Fruit fly (Drosophila melanogaster) whole organism, embryonic: ENCODE measurements around the gene CG42795.

Experiments
- Bgb ChIP-seq: fragments of 200-800 bp; sonication (Bioruptor generic); IDR thresholded peaks from 2 replicates; pipeline ENCODE4 v1.3.6; 2022; ENCODE audit warnings: missing biosample characterization, missing genetic modification characterization; ENCODE audit not compliant: partially characterized antibody
- CG10565 ChIP-seq: fragments of 200-800 bp; sonication (Bioruptor generic); optimal IDR thresholded peaks from 3 replicates; lab custom pipeline; 2016; ENCODE audit warnings: missing biosample characterization, mild to moderate bottlenecking, missing genetic modification characterization
- CG11456 ChIP-seq: fragments of 200-800 bp; sonication (Bioruptor generic); IDR thresholded peaks from 3 replicates; pipeline ENCODE4 v1.3.6; 2022; ENCODE audit warnings: missing biosample characterization, missing genetic modification characterization
- CG11560 ChIP-seq: fragments of 200-800 bp; sonication (Bioruptor generic); IDR thresholded peaks from 3 replicates; pipeline ENCODE4 v1.3.6; 2022; ENCODE audit warnings: missing biosample characterization, missing genetic modification characterization
- CG12659 ChIP-seq: fragments of 200-800 bp; sonication (Bioruptor generic); optimal IDR thresholded peaks from 3 replicates; lab custom pipeline; 2017; ENCODE audit warnings: mild to moderate bottlenecking, missing biosample characterization, missing genetic modification reagents, missing genetic modification characterization
- CG12744 ChIP-seq: fragments of 200-800 bp; sonication (Bioruptor generic); optimal IDR thresholded peaks from 2 replicates; lab custom pipeline; 2016; ENCODE audit warnings: missing biosample characterization, missing genetic modification characterization
- CG12769 ChIP-seq: fragments of 200-800 bp; sonication (Bioruptor generic); optimal IDR thresholded peaks from 2 replicates; lab custom pipeline; 2019; ENCODE audit warnings: missing biosample characterization, mild to moderate bottlenecking, missing genetic modification characterization, moderate library complexity
- CG14014 ChIP-seq: fragments of 200-800 bp; sonication (Bioruptor generic); IDR thresholded peaks from 2 replicates; pipeline ENCODE4 v1.3.6; 2022; ENCODE audit warnings: missing biosample characterization, missing genetic modification characterization
- CG15011 ChIP-seq: fragments of 200-800 bp; sonication (Bioruptor generic); optimal IDR thresholded peaks from 3 replicates; lab custom pipeline; 2018; ENCODE audit warnings: missing biosample characterization, mild to moderate bottlenecking, missing genetic modification characterization
- CG17328 ChIP-seq: fragments of 200-800 bp; sonication (Bioruptor generic); IDR thresholded peaks from 2 replicates; pipeline ENCODE4 v1.3.6; 2022; ENCODE audit warnings: missing biosample characterization, missing genetic modification characterization
- CG17359 ChIP-seq: fragments of 200-800 bp; sonication (Bioruptor generic); optimal IDR thresholded peaks from 3 replicates; lab custom pipeline; 2018; ENCODE audit warnings: missing biosample characterization, mild to moderate bottlenecking, missing genetic modification characterization, moderate library complexity
- CG31365 ChIP-seq: fragments of 200-800 bp; sonication (Bioruptor generic); optimal IDR thresholded peaks from 2 replicates; lab custom pipeline; 2018; ENCODE audit warnings: missing biosample characterization, mild to moderate bottlenecking, missing genetic modification characterization
- CG33557 ChIP-seq: fragments of 200-800 bp; sonication (Bioruptor generic); optimal IDR thresholded peaks from 2 replicates; lab custom pipeline; 2019; ENCODE audit warnings: missing biosample characterization, mild to moderate bottlenecking, missing genetic modification characterization, moderate library complexity
- CG3726 ChIP-seq: fragments of 200-800 bp; sonication (Bioruptor generic); IDR thresholded peaks from 3 replicates; pipeline ENCODE4, ENCODE4 v1.3.6; 2022; ENCODE audit warnings: missing biosample characterization, missing genetic modification characterization
- CG43689 ChIP-seq: fragments of 200-800 bp; sonication (Bioruptor generic); IDR thresholded peaks from 2 replicates; pipeline ENCODE4 v1.3.6; 2022; ENCODE audit warnings: missing biosample characterization, missing genetic modification characterization
- CG4820 ChIP-seq: fragments of 200-800 bp; sonication (Bioruptor generic); optimal IDR thresholded peaks from 3 replicates; lab custom pipeline; 2016; ENCODE audit warnings: missing biosample characterization, missing genetic modification characterization
- CG6791 ChIP-seq: fragments of 200-800 bp; sonication (Bioruptor generic); IDR thresholded peaks from 3 replicates; pipeline ENCODE4 v1.3.6; 2022; ENCODE audit warnings: missing biosample characterization, missing genetic modification characterization; ENCODE audit not compliant: partially characterized antibody
- CG8478 ChIP-seq: fragments of >200 bp; optimal IDR thresholded peaks from 2 replicates; lab custom pipeline; 2018
- CG9215 ChIP-seq: fragments of 200-800 bp; sonication (Bioruptor generic); IDR thresholded peaks from 2 replicates; pipeline ENCODE4 v1.3.6; 2022; ENCODE audit warnings: missing biosample characterization, missing genetic modification characterization
- CG9797 ChIP-seq: fragments of 200-800 bp; sonication (Bioruptor generic); optimal IDR thresholded peaks from 3 replicates; lab custom pipeline; 2018; ENCODE audit warnings: missing biosample characterization, mild to moderate bottlenecking, missing genetic modification characterization
- CG9932 ChIP-seq: fragments of 200-800 bp; sonication (Bioruptor generic); IDR thresholded peaks from 2 replicates; pipeline ENCODE4 v1.3.6; 2022; ENCODE audit warnings: missing biosample characterization, missing genetic modification characterization
- Dfd ChIP-seq, 2 experiments: fragments of >200 bp; optimal IDR thresholded peaks; 2 replicates each; lab custom pipeline; 2017; ENCODE audit warnings: missing biosample characterization in 2 of 2, missing genetic modification characterization in 2 of 2
- Dref ChIP-seq: fragments of 200-800 bp; sonication (Bioruptor generic); IDR thresholded peaks from 2 replicates; pipeline ENCODE4 v1.3.6; 2022; ENCODE audit warnings: missing biosample characterization, missing genetic modification characterization
- Drgx ChIP-seq: fragments of 200-800 bp; sonication (Bioruptor generic); IDR thresholded peaks from 2 replicates; pipeline ENCODE4 v1.3.6; 2022; ENCODE audit warnings: missing biosample characterization, missing genetic modification characterization
- E2f2 ChIP-seq: fragments of 200-800 bp; sonication (Bioruptor generic); IDR thresholded peaks from 2 replicates; pipeline ENCODE4 v1.3.6; 2022; ENCODE audit warnings: missing biosample characterization, missing genetic modification characterization
- ERR ChIP-seq: fragments of 200-800 bp; sonication (Bioruptor generic); optimal IDR thresholded peaks from 2 replicates; lab custom pipeline; 2016; ENCODE audit warnings: missing biosample characterization, missing genetic modification characterization
- Hey ChIP-seq: fragments of 200-800 bp; sonication (Bioruptor generic); optimal IDR thresholded peaks from 3 replicates; lab custom pipeline; 2018; ENCODE audit warnings: missing biosample characterization, mild to moderate bottlenecking, missing genetic modification characterization
- Hr51 ChIP-seq, 2 experiments: fragments of 200-800 bp; sonication (Bioruptor generic); optimal IDR thresholded peaks; 2 replicates in 1 of 2; 3 replicates in 1 of 2; lab custom pipeline; 2016 to 2018; ENCODE audit warnings: missing biosample characterization in 2 of 2, missing genetic modification characterization in 2 of 2, mild to moderate bottlenecking in 1 of 2, moderate library complexity in 1 of 2
- Lim3 ChIP-seq: fragments of 200-800 bp; sonication (Bioruptor generic); IDR thresholded peaks from 2 replicates; pipeline ENCODE4 v1.3.6; 2022; ENCODE audit warnings: missing biosample characterization, missing genetic modification characterization
- MESR4 ChIP-seq: fragments of 200-800 bp; sonication (Bioruptor generic); optimal IDR thresholded peaks from 2 replicates; lab custom pipeline; 2018; ENCODE audit warnings: missing biosample characterization, mild to moderate bottlenecking, missing genetic modification characterization, moderate library complexity
- Mrtf ChIP-seq: fragments of 200-800 bp; sonication (Bioruptor generic); IDR thresholded peaks from 3 replicates; pipeline ENCODE4 v1.3.6; 2022; ENCODE audit warnings: missing biosample characterization, missing genetic modification characterization
- Oli ChIP-seq: fragments of 200-800 bp; sonication (Bioruptor generic); optimal IDR thresholded peaks from 2 replicates; lab custom pipeline; 2018; ENCODE audit warnings: missing biosample characterization, mild to moderate bottlenecking, missing genetic modification characterization, moderate library complexity
- ci ChIP-seq: fragments of 200-800 bp; sonication (Bioruptor generic); IDR thresholded peaks from 3 replicates; pipeline ENCODE4 v1.3.6; 2022; ENCODE audit warnings: missing biosample characterization, missing genetic modification characterization
- dan ChIP-seq: fragments of 200-800 bp; sonication (Bioruptor generic); IDR thresholded peaks from 2 replicates; pipeline ENCODE4 v1.3.6; 2022; ENCODE audit warnings: missing biosample characterization, missing genetic modification characterization
- eve ChIP-seq, 2 experiments: fragments of >200 bp; optimal IDR thresholded peaks; 2 replicates each; lab custom pipeline; 2017; ENCODE audit warnings: missing biosample characterization in 2 of 2, missing genetic modification characterization in 2 of 2
- gem ChIP-seq: fragments of 200-800 bp; sonication (Bioruptor generic); optimal IDR thresholded peaks from 2 replicates; lab custom pipeline; 2019; ENCODE audit warnings: missing biosample characterization, mild to moderate bottlenecking, missing genetic modification characterization, moderate library complexity
- hb ChIP-seq: fragments of 200-800 bp; sonication (Bioruptor generic); IDR thresholded peaks from 3 replicates; pipeline ENCODE4 v1.3.6; 2022; ENCODE audit warnings: missing biosample characterization, missing genetic modification characterization; ENCODE audit not compliant: partially characterized antibody
- kni ChIP-seq: fragments of 200-800 bp; sonication (Bioruptor generic); optimal IDR thresholded peaks from 3 replicates; lab custom pipeline; 2017; ENCODE audit warnings: mild to moderate bottlenecking, missing biosample characterization, missing genetic modification reagents, missing genetic modification characterization
- lab ChIP-seq: fragments of 200-800 bp; sonication (Bioruptor generic); optimal IDR thresholded peaks from 3 replicates; lab custom pipeline; 2017; ENCODE audit warnings: missing biosample characterization, missing genetic modification characterization, mild to moderate bottlenecking, moderate library complexity, missing genetic modification reagents
- lov ChIP-seq, 2 experiments: fragments of 200-800 bp in 1 of 2; fragments of >200 bp in 1 of 2; sonication (Bioruptor generic) in 1 of 2; IDR thresholded peaks in 1 of 2; optimal IDR thresholded peaks in 1 of 2; 2 replicates in 1 of 2; 3 replicates in 1 of 2; pipeline versions ENCODE4 v1.3.6 to Lab custom; 2017 to 2022; ENCODE audit warnings: missing biosample characterization in 1 of 2, missing genetic modification characterization in 1 of 2
- oc ChIP-seq: fragments of 200-800 bp; sonication (Bioruptor generic); optimal IDR thresholded peaks from 2 replicates; lab custom pipeline; 2018; ENCODE audit warnings: missing biosample characterization, mild to moderate bottlenecking, missing genetic modification characterization, moderate library complexity
- pita ChIP-seq: fragments of 200-800 bp; sonication (Bioruptor generic); optimal IDR thresholded peaks from 2 replicates; lab custom pipeline; 2017; ENCODE audit warnings: missing biosample characterization, mild to moderate bottlenecking, missing genetic modification characterization
- pros ChIP-seq: fragments of 200-800 bp; sonication (Bioruptor generic); optimal IDR thresholded peaks from 3 replicates; lab custom pipeline; 2019; ENCODE audit warnings: missing biosample characterization, mild to moderate bottlenecking, missing genetic modification characterization, moderate library complexity
- psq ChIP-seq: fragments of 200-800 bp; sonication (Bioruptor generic); optimal IDR thresholded peaks from 2 replicates; lab custom pipeline; 2017; ENCODE audit warnings: missing biosample characterization, missing genetic modification characterization
- repo ChIP-seq: fragments of 200-800 bp; sonication (Bioruptor generic); optimal IDR thresholded peaks from 2 replicates; lab custom pipeline; 2016; ENCODE audit warnings: missing biosample characterization, missing genetic modification characterization
- sqz ChIP-seq: fragments of 200-800 bp; sonication (Bioruptor generic); optimal IDR thresholded peaks from 3 replicates; lab custom pipeline; 2018; ENCODE audit warnings: missing biosample characterization, mild to moderate bottlenecking, missing genetic modification characterization
- tup ChIP-seq: fragments of 200-800 bp; sonication (Bioruptor generic); optimal IDR thresholded peaks from 2 replicates; lab custom pipeline; 2016; ENCODE audit warnings: missing biosample characterization, mild to moderate bottlenecking, missing genetic modification characterization, moderate library complexity
- twi ChIP-seq: fragments of 200-800 bp; optimal IDR thresholded peaks from 2 replicates; lab custom pipeline; 2019; ENCODE audit warnings: missing biosample characterization, mild to moderate bottlenecking, missing genetic modification characterization, moderate library complexity
- unc-4 ChIP-seq: fragments of 200-800 bp; sonication (Bioruptor generic); IDR thresholded peaks from 2 replicates; pipeline ENCODE4 v1.3.6; 2022; ENCODE audit warnings: missing biosample characterization, missing genetic modification characterization; ENCODE audit not compliant: partially characterized antibody
- z ChIP-seq: fragments of 200-800 bp; sonication (Bioruptor generic); IDR thresholded peaks from 3 replicates; pipeline ENCODE4 v1.3.6; 2022; ENCODE audit warnings: missing biosample characterization, missing genetic modification characterization
- zen2 ChIP-seq: fragments of 200-800 bp; sonication (Bioruptor generic); IDR thresholded peaks from 3 replicates; pipeline ENCODE4 v1.3.6; 2022; ENCODE audit warnings: missing biosample characterization, missing genetic modification characterization; ENCODE audit not compliant: partially characterized antibody

The CG42795 gene

DNA sequence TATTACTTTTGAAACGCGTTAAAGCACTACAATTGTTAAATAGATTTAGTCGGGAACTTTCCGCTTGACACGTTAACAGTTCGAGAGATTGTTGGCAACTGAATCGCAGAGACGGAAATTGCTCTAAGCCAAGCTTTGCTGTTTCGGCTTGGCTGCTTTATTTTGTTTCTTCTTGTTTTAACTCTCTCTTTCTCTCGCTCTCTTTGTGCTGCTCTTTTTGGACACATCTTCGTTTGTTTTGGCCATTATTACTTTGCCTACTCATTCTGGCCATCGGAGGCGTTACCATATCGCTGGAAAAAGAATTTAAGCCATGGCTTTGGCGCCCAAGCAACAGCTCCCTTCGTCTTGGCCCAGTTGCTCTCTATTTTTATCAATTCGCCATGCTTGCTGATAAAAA lies 36.0 kb upstream of the CG42795 start, which contains the start of gene CG12814 (continued):
- no peak for TF ChIP-seq CG31365
- no peak for TF ChIP-seq repo (GFP tag; lab: Kevin White, UChicago)
- TF ChIP-seq CG3726 (GFP tag; lab: Robert Waterston, UW): no peak
- no peak for TF ChIP-seq gem (tag; lab: Kevin White, UChicago)
- peak; percentile 98 for TF ChIP-seq psq (GFP tag; lab: Kevin White, UChicago)
- peak; percentile 0 for TF ChIP-seq CG12659 (GFP tag; lab: Kevin White, UChicago)
- no peak for TF ChIP-seq CG15011 (GFP tag; lab: Kevin White, UChicago)
- no peak for TF ChIP-seq CG9215 (GFP tag; lab: Robert Waterston, UW)
- TF ChIP-seq CG14014 (GFP tag; lab: Robert Waterston, UW): no peak; the same call in 1 of the 2 replicates
- no peak for TF ChIP-seq lab (GFP tag; lab: Kevin White, UChicago)
- no peak for TF ChIP-seq CG12769 (tag; lab: Kevin White, UChicago)
- no peak for TF ChIP-seq MESR4 (GFP tag; lab: Kevin White, UChicago)
- TF ChIP-seq CG11456 (GFP tag; lab: Robert Waterston, UW): no peak
- TF ChIP-seq ci: 0 out of 3 replicates have a peak, but pooled peaks have one; percentile 27
- TF ChIP-seq pros (GFP tag; lab: Kevin White, UChicago): no peak
- no peak for TF ChIP-seq Mrtf (GFP tag; lab: Robert Waterston, UW)
- no peak for TF ChIP-seq Hey (tag; lab: Kevin White, UChicago)
- TF ChIP-seq Dfd (GFP tag; optimal IDR thresholded peaks at IDR 0.05; lab: Kevin White, UChicago): no peak
- TF ChIP-seq z: no peak
- no peak for TF ChIP-seq CG43689 (GFP tag; lab: Robert Waterston, UW)
- TF ChIP-seq lov (optimal IDR thresholded peaks at IDR 0.05; lab: Kevin White, UChicago): no peak
- no peak for TF ChIP-seq lov (GFP tag; IDR thresholded peaks at IDR 0.05; lab: Robert Waterston, UW)
- no peak for TF ChIP-seq CG8478
- no peak for TF ChIP-seq CG4820 (GFP tag; lab: Kevin White, UChicago)
- TF ChIP-seq ERR: no peak
- peak; percentile 41 for TF ChIP-seq kni (GFP tag; lab: Kevin White, UChicago)
- no peak for TF ChIP-seq dan (GFP tag; lab: Robert Waterston, UW)
- peak; percentile 20 for TF ChIP-seq sqz (GFP tag; lab: Kevin White, UChicago)
- TF ChIP-seq unc-4 (GFP tag; lab: Robert Waterston, UW): no peak
- peak; percentile 14 for TF ChIP-seq oc
- TF ChIP-seq CG12744 (GFP tag; lab: Kevin White, UChicago): no peak
- TF ChIP-seq Lim3: no peak
- TF ChIP-seq CG17359: no peak
- TF ChIP-seq Bgb (GFP tag; lab: Robert Waterston, UW): peak; percentile 18; the same call in 1 of the 2 replicates
- TF ChIP-seq hb: no peak
- peak; percentile 87 for TF ChIP-seq E2f2
- no peak for TF ChIP-seq tup (GFP tag; lab: Kevin White, UChicago)
- no peak for TF ChIP-seq Dref (GFP tag; lab: Robert Waterston, UW)
- TF ChIP-seq Oli (tag; lab: Kevin White, UChicago): no peak
- no peak for TF ChIP-seq CG6791 (GFP tag; lab: Robert Waterston, UW)
- TF ChIP-seq zen2 (GFP tag; lab: Robert Waterston, UW): no peak
- TF ChIP-seq Hr51 (GFP tag; optimal IDR thresholded peaks at IDR 0.05; lab: Kevin White, UChicago): no peak
- TF ChIP-seq Drgx (GFP tag; lab: Robert Waterston, UW): peak; percentile 62
- TF ChIP-seq CG17328: no peak
- no peak for TF ChIP-seq CG11560
- TF ChIP-seq CG10565 (GFP tag; lab: Kevin White, UChicago): no peak
- no peak for TF ChIP-seq eve (GFP tag; optimal IDR thresholded peaks at IDR 0.05; lab: Kevin White, UChicago)
- TF ChIP-seq CG9932 (GFP tag; lab: Robert Waterston, UW): no peak
- no peak for TF ChIP-seq pita (GFP tag; lab: Kevin White, UChicago)
- TF ChIP-seq twi (tag; lab: Kevin White, UChicago): no peak
- no peak for TF ChIP-seq CG9797 (GFP tag; lab: Kevin White, UChicago)
- no peak for TF ChIP-seq CG33557 (GFP tag; lab: Kevin White, UChicago)
